Fruit fly (Drosophila melanogaster) whole organism, embryonic: ENCODE data around the gene CG13408.

Experiments
- Blimp-1 ChIP-seq: fragments of 200-800 bp; sonication (Bioruptor generic); optimal IDR thresholded peaks from 3 replicates; lab custom pipeline; 2018; ENCODE audit warnings: missing biosample characterization, missing genetic modification characterization, mild to moderate bottlenecking, moderate library complexity, missing genetic modification reagents
- BtbVII ChIP-seq: fragments of 200-800 bp; sonication (Bioruptor generic); optimal IDR thresholded peaks from 3 replicates; lab custom pipeline; 2017; ENCODE audit warnings: missing biosample characterization, mild to moderate bottlenecking, missing genetic modification characterization
- Bteb2 ChIP-seq: fragments of 200-800 bp; sonication (Bioruptor generic); optimal IDR thresholded peaks from 2 replicates; lab custom pipeline; 2016; ENCODE audit warnings: missing biosample characterization, missing genetic modification characterization
- CG10462 ChIP-seq: fragments of 200-800 bp; sonication (Bioruptor generic); optimal IDR thresholded peaks from 2 replicates; lab custom pipeline; 2016; ENCODE audit warnings: missing biosample characterization, missing genetic modification characterization
- CG12942 ChIP-seq: fragments of 200-800 bp; sonication (Bioruptor generic); optimal IDR thresholded peaks from 3 replicates; lab custom pipeline; 2016; ENCODE audit warnings: missing biosample characterization, missing genetic modification characterization
- CG13424 ChIP-seq: fragments of 200-800 bp; sonication (Bioruptor generic); optimal IDR thresholded peaks from 2 replicates; lab custom pipeline; 2019; ENCODE audit warnings: missing biosample characterization, mild to moderate bottlenecking, missing genetic modification characterization, moderate library complexity
- CG15011 ChIP-seq: fragments of 200-800 bp; sonication (Bioruptor generic); optimal IDR thresholded peaks from 3 replicates; lab custom pipeline; 2018; ENCODE audit warnings: missing biosample characterization, mild to moderate bottlenecking, missing genetic modification characterization
- CG17568 ChIP-seq: fragments of 200-800 bp; sonication (Bioruptor generic); optimal IDR thresholded peaks from 2 replicates; lab custom pipeline; 2018; ENCODE audit warnings: missing biosample characterization, mild to moderate bottlenecking, missing genetic modification characterization, moderate library complexity
- CG18262 ChIP-seq: fragments of 200-800 bp; optimal IDR thresholded peaks from 3 replicates; lab custom pipeline; 2019; ENCODE audit warnings: missing biosample characterization, mild to moderate bottlenecking, missing genetic modification characterization, moderate library complexity
- CG1832 ChIP-seq: fragments of 200-800 bp; sonication (Bioruptor generic); optimal IDR thresholded peaks from 2 replicates; lab custom pipeline; 2017; ENCODE audit warnings: missing biosample characterization, mild to moderate bottlenecking, missing genetic modification characterization, inconsistent platforms
- CG18619 ChIP-seq: fragments of 200-800 bp; sonication (Bioruptor generic); optimal IDR thresholded peaks from 3 replicates; lab custom pipeline; 2017; ENCODE audit warnings: missing biosample characterization, mild to moderate bottlenecking, missing genetic modification characterization
- CG2202 ChIP-seq: fragments of 200-800 bp; sonication (Bioruptor generic); optimal IDR thresholded peaks from 2 replicates; lab custom pipeline; 2018; ENCODE audit warnings: missing biosample characterization, mild to moderate bottlenecking, missing genetic modification characterization
- CG3065 ChIP-seq: fragments of 200-800 bp; sonication (Bioruptor generic); optimal IDR thresholded peaks from 2 replicates; lab custom pipeline; 2016; ENCODE audit warnings: missing biosample characterization, missing genetic modification characterization
- CG32772 ChIP-seq: fragments of 200-800 bp; sonication (Bioruptor generic); IDR thresholded peaks from 2 replicates; pipeline ENCODE4 v1.3.6; 2022; ENCODE audit warnings: missing biosample characterization, missing genetic modification characterization
- CG3407 ChIP-seq: fragments of 200-800 bp; sonication (Bioruptor generic); optimal IDR thresholded peaks from 2 replicates; lab custom pipeline; 2018; ENCODE audit warnings: missing biosample characterization, mild to moderate bottlenecking, missing genetic modification characterization
- CG6854 ChIP-seq: fragments of 200-800 bp; sonication (Bioruptor generic); optimal IDR thresholded peaks from 3 replicates; lab custom pipeline; 2017; ENCODE audit warnings: missing biosample characterization, mild to moderate bottlenecking, missing genetic modification characterization
- CG8944 ChIP-seq: fragments of 200-800 bp; sonication (Bioruptor generic); optimal IDR thresholded peaks from 3 replicates; lab custom pipeline; 2016; ENCODE audit warnings: missing biosample characterization, missing genetic modification characterization
- CG9609 ChIP-seq: fragments of 200-800 bp; sonication (Bioruptor generic); optimal IDR thresholded peaks from 3 replicates; lab custom pipeline; 2016; ENCODE audit warnings: missing biosample characterization, missing genetic modification characterization
- Chrac-16 ChIP-seq: fragments of 200-800 bp; sonication (Bioruptor generic); optimal IDR thresholded peaks from 3 replicates; lab custom pipeline; 2016; ENCODE audit warnings: missing biosample characterization, missing genetic modification characterization
- D ChIP-seq, 2 experiments: fragments of 200-800 bp in 1 of 2; fragments of >200 bp in 1 of 2; sonication (Bioruptor generic) in 1 of 2; optimal IDR thresholded peaks; 2 replicates in 1 of 2; 3 replicates in 1 of 2; lab custom pipeline; 2017; ENCODE audit warnings: mild to moderate bottlenecking in 1 of 2, missing biosample characterization in 1 of 2, missing genetic modification characterization in 1 of 2, missing genetic modification reagents in 1 of 2
- Dek ChIP-seq: fragments of 200-800 bp; sonication (Bioruptor generic); optimal IDR thresholded peaks from 3 replicates; lab custom pipeline; 2019; ENCODE audit warnings: missing biosample characterization, mild to moderate bottlenecking, missing genetic modification characterization, moderate library complexity
- Dip3 ChIP-seq: fragments of 200-800 bp; sonication (Bioruptor generic); optimal IDR thresholded peaks from 3 replicates; lab custom pipeline; 2016; ENCODE audit warnings: missing biosample characterization, missing genetic modification characterization
- Doc3 ChIP-seq: fragments of 200-800 bp; sonication (Bioruptor generic); IDR thresholded peaks from 3 replicates; pipeline ENCODE4 v1.3.6; 2022; ENCODE audit warnings: missing biosample characterization, missing genetic modification characterization; ENCODE audit not compliant: partially characterized antibody
- Drgx ChIP-seq: fragments of 200-800 bp; sonication (Bioruptor generic); IDR thresholded peaks from 2 replicates; pipeline ENCODE4 v1.3.6; 2022; ENCODE audit warnings: missing biosample characterization, missing genetic modification characterization
- Eip74EF ChIP-seq, 2 experiments: fragments of 200-800 bp in 1 of 2; fragments of >200 bp in 1 of 2; sonication (Bioruptor generic) in 1 of 2; optimal IDR thresholded peaks; 2 replicates each; lab custom pipeline; 2017 to 2019; ENCODE audit warnings: missing biosample characterization in 2 of 2, missing genetic modification characterization in 2 of 2, mild to moderate bottlenecking in 1 of 2, moderate library complexity in 1 of 2
- Lpt ChIP-seq: fragments of >200 bp; optimal IDR thresholded peaks from 2 replicates; lab custom pipeline; 2018; ENCODE audit warnings: missing biosample characterization, missing genetic modification characterization
- Usf ChIP-seq: fragments of 200-800 bp; sonication (Bioruptor generic); optimal IDR thresholded peaks from 2 replicates; lab custom pipeline; 2017; ENCODE audit warnings: missing genotype, missing biosample characterization, missing genetic modification characterization
- YL-1 ChIP-seq: fragments of 200-800 bp; sonication (Bioruptor generic); optimal IDR thresholded peaks from 3 replicates; lab custom pipeline; 2017; ENCODE audit warnings: missing biosample characterization, mild to moderate bottlenecking, missing genetic modification characterization
- ab ChIP-seq: fragments of 200-800 bp; sonication (Bioruptor generic); optimal IDR thresholded peaks from 2 replicates; lab custom pipeline; 2016; ENCODE audit warnings: missing biosample characterization, missing genetic modification characterization
- ase ChIP-seq: fragments of 200-800 bp; sonication (Bioruptor generic); IDR thresholded peaks from 3 replicates; pipeline ENCODE4 v1.3.6; 2022; ENCODE audit warnings: missing biosample characterization, missing genetic modification characterization
- bsh ChIP-seq, 2 experiments: fragments of 200-800 bp; sonication (Bioruptor generic); optimal IDR thresholded peaks; 2 replicates each; lab custom pipeline; 2017 to 2018; ENCODE audit warnings: mild to moderate bottlenecking in 2 of 2, missing biosample characterization in 2 of 2, missing genetic modification characterization in 2 of 2, moderate library complexity in 1 of 2
- ci ChIP-seq: fragments of 200-800 bp; sonication (Bioruptor generic); IDR thresholded peaks from 3 replicates; pipeline ENCODE4 v1.3.6; 2022; ENCODE audit warnings: missing biosample characterization, missing genetic modification characterization
- da ChIP-seq: fragments of 200-800 bp; sonication (Bioruptor generic); optimal IDR thresholded peaks from 2 replicates; lab custom pipeline; 2016; ENCODE audit warnings: missing biosample characterization, missing genetic modification characterization
- dpn ChIP-seq, 2 experiments: fragments of 200-800 bp; sonication (Bioruptor generic); optimal IDR thresholded peaks; 3 replicates each; lab custom pipeline; 2016; ENCODE audit warnings: missing biosample characterization in 2 of 2, missing genetic modification characterization in 2 of 2
- esg ChIP-seq: fragments of 200-800 bp; sonication (Bioruptor generic); conservative IDR thresholded peaks from 2 replicates; pipeline ENCODE4 v1.3.6; 2022; ENCODE audit warnings: missing biosample characterization, missing genetic modification characterization
- exex ChIP-seq: fragments of 200-800 bp; sonication (Bioruptor generic); optimal IDR thresholded peaks from 4 replicates; lab custom pipeline; 2018; ENCODE audit warnings: missing biosample characterization, mild to moderate bottlenecking, missing genetic modification characterization, moderate library complexity
- fru ChIP-seq: fragments of >200 bp; optimal IDR thresholded peaks from 2 replicates; lab custom pipeline; 2017
- grn ChIP-seq: fragments of 200-800 bp; sonication (Bioruptor generic); optimal IDR thresholded peaks from 3 replicates; lab custom pipeline; 2017; ENCODE audit warnings: missing biosample characterization, missing genetic modification characterization
- gsb-n ChIP-seq: fragments of 200-800 bp; sonication (Bioruptor generic); optimal IDR thresholded peaks from 3 replicates; lab custom pipeline; 2018; ENCODE audit warnings: missing biosample characterization, mild to moderate bottlenecking, missing genetic modification characterization
- gt ChIP-seq: fragments of 200-800 bp; sonication (Bioruptor generic); IDR thresholded peaks from 2 replicates; pipeline ENCODE4 v1.3.6; 2022; ENCODE audit warnings: missing biosample characterization, missing genetic modification characterization
- jing ChIP-seq: fragments of 200-800 bp; sonication (Bioruptor generic); optimal IDR thresholded peaks from 2 replicates; lab custom pipeline; 2018; ENCODE audit warnings: missing biosample characterization, mild to moderate bottlenecking, missing genetic modification characterization
- mam ChIP-seq: fragments of 200-800 bp; sonication (Bioruptor generic); optimal IDR thresholded peaks from 3 replicates; lab custom pipeline; 2016; ENCODE audit warnings: missing biosample characterization, missing genetic modification characterization
- phol ChIP-seq: fragments of 200-800 bp; sonication (Bioruptor generic); optimal IDR thresholded peaks from 3 replicates; lab custom pipeline; 2018; ENCODE audit warnings: missing biosample characterization, mild to moderate bottlenecking, missing genetic modification characterization, moderate library complexity
- psq ChIP-seq: fragments of 200-800 bp; sonication (Bioruptor generic); optimal IDR thresholded peaks from 2 replicates; lab custom pipeline; 2017; ENCODE audit warnings: missing biosample characterization, missing genetic modification characterization
- sna ChIP-seq: fragments of 200-800 bp; sonication (Bioruptor generic); IDR thresholded peaks from 2 replicates; pipeline ENCODE4 v1.3.6; 2022; ENCODE audit warnings: missing biosample characterization, missing genetic modification characterization; ENCODE audit not compliant: partially characterized antibody
- sob ChIP-seq: fragments of 200-800 bp; sonication (Bioruptor generic); IDR thresholded peaks from 2 replicates; pipeline ENCODE4 v1.3.6; 2022; ENCODE audit warnings: missing biosample characterization, missing genetic modification characterization
- tap ChIP-seq: fragments of 200-800 bp; optimal IDR thresholded peaks from 3 replicates; lab custom pipeline; 2019; ENCODE audit warnings: missing biosample characterization, mild to moderate bottlenecking, missing genetic modification characterization, moderate library complexity
- tin ChIP-seq: fragments of 200-800 bp; sonication (Bioruptor generic); optimal IDR thresholded peaks from 3 replicates; lab custom pipeline; 2016; ENCODE audit warnings: missing biosample characterization, missing genetic modification characterization
- tll ChIP-seq, 2 experiments: fragments of 200-800 bp in 1 of 2; fragments of >200 bp in 1 of 2; sonication (Bioruptor generic) in 1 of 2; optimal IDR thresholded peaks; 2 replicates each; lab custom pipeline; 2017 to 2019; ENCODE audit warnings: missing biosample characterization in 2 of 2, missing genetic modification characterization in 2 of 2, mild to moderate bottlenecking in 1 of 2, moderate library complexity in 1 of 2

CG13408 gene

dm6 chr3R:22049134-22049796 is 30.9 kb upstream of the CG13408 start (continued):
- TF ChIP-seq CG3407: peak; percentile 76
- peak; percentile 65 for TF ChIP-seq CG8944 (GFP tag; lab: Kevin White, UChicago)
- TF ChIP-seq phol (tag; lab: Kevin White, UChicago): peak; percentile 76
- no peak for TF ChIP-seq Lpt (GFP tag; lab: Kevin White, UChicago)
- TF ChIP-seq BtbVII (GFP tag; lab: Kevin White, UChicago): peak; percentile 73
- peak; percentile 82 for TF ChIP-seq CG18262 (tag; lab: Kevin White, UChicago)
- peak; percentile 80 for TF ChIP-seq tap (tag; lab: Kevin White, UChicago)
- TF ChIP-seq YL-1 (GFP tag; lab: Kevin White, UChicago): no peak
- TF ChIP-seq Usf (GFP tag; lab: Kevin White, UChicago): no peak
- peak; percentile 85 for TF ChIP-seq sob (GFP tag; lab: Robert Waterston, UW)
- peak; percentile 12 for TF ChIP-seq grn (GFP tag; lab: Kevin White, UChicago)
- TF ChIP-seq CG10462 (GFP tag; lab: Kevin White, UChicago): peak; percentile 56
- peak; percentile 38 for TF ChIP-seq exex (tag; lab: Kevin White, UChicago)
- peak; percentile 53 for TF ChIP-seq CG15011 (GFP tag; lab: Kevin White, UChicago)
- peak; percentile 15; the same call in 1 of the 2 replicates for TF ChIP-seq gt (GFP tag; lab: Robert Waterston, UW)
- TF ChIP-seq jing: peak; percentile 72
- TF ChIP-seq da (GFP tag; lab: Kevin White, UChicago): peak; percentile 73
- peak; percentile 58 for TF ChIP-seq CG12942 (GFP tag; lab: Kevin White, UChicago)
- peak; percentile 8 for TF ChIP-seq psq (GFP tag; lab: Kevin White, UChicago)
- peak; percentile 69 for TF ChIP-seq Chrac-16 (GFP tag; lab: Kevin White, UChicago)
- no peak for TF ChIP-seq D (optimal IDR thresholded peaks at IDR 0.05; lab: Kevin White, UChicago)
- TF ChIP-seq D (GFP tag; optimal IDR thresholded peaks at IDR 0.05; lab: Kevin White, UChicago): peak; percentile 75
- TF ChIP-seq CG13424 (tag; lab: Kevin White, UChicago): peak; percentile 83
- TF ChIP-seq ci (GFP tag; lab: Robert Waterston, UW): peak; percentile 94
- peak; percentile 77 for TF ChIP-seq Bteb2 (GFP tag; lab: Kevin White, UChicago)
- TF ChIP-seq CG17568: peak; percentile 62
- peak; percentile 81 for TF ChIP-seq Dek (tag; lab: Kevin White, UChicago)
- no peak for TF ChIP-seq fru (lab: Kevin White, UChicago)
- TF ChIP-seq CG2202 (tag; lab: Kevin White, UChicago): peak; percentile 47
- TF ChIP-seq CG3065 (GFP tag; lab: Kevin White, UChicago): peak; percentile 13
- peak; percentile 42 for TF ChIP-seq Dip3 (GFP tag; lab: Kevin White, UChicago)
- peak; percentile 81 for TF ChIP-seq CG32772 (GFP tag; lab: Robert Waterston, UW)
- peak; percentile 60 for TF ChIP-seq CG9609 (GFP tag; lab: Kevin White, UChicago)
- peak; percentile 52 for TF ChIP-seq CG6854 (GFP tag; lab: Kevin White, UChicago)
- TF ChIP-seq CG1832: no peak
- TF ChIP-seq gsb-n: peak; percentile 67
- TF ChIP-seq Doc3: no peak
- TF ChIP-seq esg (GFP tag; lab: Robert Waterston, UW): peak; percentile 73
- TF ChIP-seq ab (GFP tag; lab: Kevin White, UChicago): no peak
- TF ChIP-seq Blimp-1: peak; percentile 86
- peak; percentile 77; the same call in 2 of the 3 replicates for TF ChIP-seq ase (GFP tag; lab: Robert Waterston, UW)
- peak in 1 of 2 experiments; percentile 64 for TF ChIP-seq Eip74EF (GFP tag; optimal IDR thresholded peaks at IDR 0.05; lab: Kevin White, UChicago)
- peak; percentile 85 for TF ChIP-seq Drgx (GFP tag; lab: Robert Waterston, UW)
- TF ChIP-seq sna: no peak
- TF ChIP-seq CG18619 (GFP tag; lab: Kevin White, UChicago): peak; percentile 68
- TF ChIP-seq tin (GFP tag; lab: Kevin White, UChicago): peak; percentile 76
- peak; percentile 80 to 85 for TF ChIP-seq dpn (GFP tag; optimal IDR thresholded peaks at IDR 0.05; lab: Kevin White, UChicago)
- peak; percentile 77 for TF ChIP-seq mam (GFP tag; lab: Kevin White, UChicago)
- peak; percentile 45 to 87 for TF ChIP-seq bsh (GFP tag; optimal IDR thresholded peaks at IDR 0.05; lab: Kevin White, UChicago)
- no peak for TF ChIP-seq tll (GFP tag; optimal IDR thresholded peaks at IDR 0.05; lab: Kevin White, UChicago)
